Worm (Caenorhabditis elegans): ENCODE results near the gene Y66A7A.9.

- TF ChIP-seq K12H6.12 (tag; optimal IDR thresholded peaks at IDR 0.05) (no peak), unc-62 (GFP tag; optimal IDR thresholded peaks at IDR 0.05) (no peak), rpc-1 (optimal IDR thresholded peaks at IDR 0.05) (no peak), rpc-1 (tag; optimal IDR thresholded peaks at IDR 0.05) (no peak), snpc-4 (GFP tag; optimal IDR thresholded peaks at IDR 0.05) (no peak), snpc-4 (tag; optimal IDR thresholded peaks at IDR 0.05) (no peak), ama-1 (optimal IDR thresholded peaks at IDR 0.05) (no peak), ama-1 (GFP tag; optimal IDR thresholded peaks at IDR 0.05) (no peak), unc-130 (GFP tag; optimal IDR thresholded peaks at IDR 0.05) (no peak), ZK185.1 (tag; optimal IDR thresholded peaks at IDR 0.05; ENCODE audit: poor library complexity, severe bottlenecking) (no peak), ztf-6 (GFP tag; IDR thresholded peaks at IDR 0.05) (no peak), ztf-26 (tag; optimal IDR thresholded peaks at IDR 0.05) (no peak), efl-1 (GFP tag; optimal IDR thresholded peaks at IDR 0.05) (no peak)
Observed at ce11 chrIII:11616446-11616845, 4.2 kb upstream of the Y66A7A.9 start, which contains the start of gene ceh-91.

Data from whole organism, young adult.